Fruit fly (Drosophila melanogaster) whole organism, embryonic: ENCODE measurements around the gene slp1.

Source experiments
- Abd-B ChIP-seq: fragments of 200-800 bp; sonication (Bioruptor generic); optimal IDR thresholded peaks from 2 replicates; lab custom pipeline; 2018; ENCODE audit warnings: missing biosample characterization, mild to moderate bottlenecking, missing genetic modification characterization, moderate library complexity
- Ada2b ChIP-seq: fragments of 200-800 bp; sonication (Bioruptor generic); IDR thresholded peaks from 2 replicates; pipeline ENCODE4 v1.3.6; 2022; ENCODE audit warnings: missing biosample characterization, missing genetic modification characterization
- Asciz ChIP-seq: fragments of 200-800 bp; sonication (Bioruptor generic); optimal IDR thresholded peaks from 2 replicates; lab custom pipeline; 2017; ENCODE audit warnings: missing biosample characterization, mild to moderate bottlenecking, missing genetic modification characterization, missing genetic modification reagents
- Atf-2 ChIP-seq: fragments of 200-800 bp; sonication (Bioruptor generic); optimal IDR thresholded peaks from 2 replicates; lab custom pipeline; 2016; ENCODE audit warnings: missing biosample characterization, missing genetic modification characterization
- B-H1 ChIP-seq: fragments of 200-800 bp; sonication (Bioruptor generic); IDR thresholded peaks from 3 replicates; pipeline ENCODE4 v1.3.6; 2022; ENCODE audit warnings: missing biosample characterization, missing genetic modification characterization
- B-H2 ChIP-seq: fragments of 200-800 bp; sonication (Bioruptor generic); optimal IDR thresholded peaks from 2 replicates; lab custom pipeline; 2018; ENCODE audit warnings: missing biosample characterization, mild to moderate bottlenecking, missing genetic modification characterization
- CG12071 ChIP-seq: fragments of 200-800 bp; sonication (Bioruptor generic); optimal IDR thresholded peaks from 3 replicates; lab custom pipeline; 2018; ENCODE audit warnings: missing biosample characterization, mild to moderate bottlenecking, missing genetic modification characterization
- CG12236 ChIP-seq: fragments of 200-800 bp; sonication (Bioruptor generic); optimal IDR thresholded peaks from 2 replicates; lab custom pipeline; 2016; ENCODE audit warnings: missing biosample characterization, missing genetic modification characterization
- CG12769 ChIP-seq: fragments of 200-800 bp; sonication (Bioruptor generic); optimal IDR thresholded peaks from 2 replicates; lab custom pipeline; 2019; ENCODE audit warnings: missing biosample characterization, mild to moderate bottlenecking, missing genetic modification characterization, moderate library complexity
- CG12942 ChIP-seq: fragments of 200-800 bp; sonication (Bioruptor generic); optimal IDR thresholded peaks from 3 replicates; lab custom pipeline; 2016; ENCODE audit warnings: missing biosample characterization, missing genetic modification characterization
- CG14441 ChIP-seq: fragments of 200-800 bp; sonication (Bioruptor generic); IDR thresholded peaks from 2 replicates; pipeline ENCODE4 v1.3.6; 2022; ENCODE audit warnings: missing biosample characterization, missing genetic modification characterization
- CG14667 ChIP-seq: fragments of 200-800 bp; sonication (Bioruptor generic); IDR thresholded peaks from 2 replicates; pipeline ENCODE4 v1.3.6; 2022; ENCODE audit warnings: missing biosample characterization, missing genetic modification characterization
- CG15696 ChIP-seq: fragments of 200-800 bp; sonication (Bioruptor generic); optimal IDR thresholded peaks from 2 replicates; lab custom pipeline; 2019; ENCODE audit warnings: missing biosample characterization, mild to moderate bottlenecking, missing genetic modification characterization, moderate library complexity
- CG16813 ChIP-seq: fragments of 200-800 bp; sonication (Bioruptor generic); IDR thresholded peaks from 3 replicates; pipeline ENCODE4 v1.3.6; 2022; ENCODE audit warnings: missing biosample characterization, missing genetic modification characterization; ENCODE audit not compliant: partially characterized antibody
- CG3065 ChIP-seq: fragments of 200-800 bp; sonication (Bioruptor generic); optimal IDR thresholded peaks from 2 replicates; lab custom pipeline; 2016; ENCODE audit warnings: missing biosample characterization, missing genetic modification characterization
- CG32532 ChIP-seq: fragments of 200-800 bp; sonication (Bioruptor generic); IDR thresholded peaks from 2 replicates; pipeline ENCODE4 v1.3.6; 2022; ENCODE audit warnings: missing biosample characterization, missing genetic modification characterization
- CG4617 ChIP-seq: fragments of 200-800 bp; sonication (Bioruptor generic); optimal IDR thresholded peaks from 3 replicates; lab custom pipeline; 2016; ENCODE audit warnings: missing biosample characterization, missing genetic modification characterization, borderline replicate concordance
- CG4820 ChIP-seq: fragments of 200-800 bp; sonication (Bioruptor generic); optimal IDR thresholded peaks from 3 replicates; lab custom pipeline; 2016; ENCODE audit warnings: missing biosample characterization, missing genetic modification characterization
- CG6175 ChIP-seq: fragments of 200-800 bp; sonication (Bioruptor generic); IDR thresholded peaks from 3 replicates; pipeline ENCODE4 v1.3.6; 2022; ENCODE audit warnings: missing biosample characterization, missing genetic modification characterization
- CG7963 ChIP-seq: fragments of 200-800 bp; sonication (Bioruptor generic); IDR thresholded peaks from 3 replicates; pipeline ENCODE4 v1.3.6; 2022; ENCODE audit warnings: missing biosample characterization, missing genetic modification characterization; ENCODE audit not compliant: partially characterized antibody
- CG9817 ChIP-seq: fragments of 200-800 bp; sonication (Bioruptor generic); optimal IDR thresholded peaks from 2 replicates; lab custom pipeline; 2018; ENCODE audit warnings: missing biosample characterization, mild to moderate bottlenecking, missing genetic modification characterization, moderate library complexity
- CG9876 ChIP-seq: fragments of 200-800 bp; sonication (Bioruptor generic); optimal IDR thresholded peaks from 2 replicates; lab custom pipeline; 2016; ENCODE audit warnings: missing biosample characterization, missing genetic modification characterization
- CHES-1-like ChIP-seq: fragments of 200-800 bp; sonication (Bioruptor generic); optimal IDR thresholded peaks from 2 replicates; lab custom pipeline; 2016; ENCODE audit warnings: missing biosample characterization, missing genetic modification characterization
- E2f2 ChIP-seq: fragments of 200-800 bp; sonication (Bioruptor generic); IDR thresholded peaks from 2 replicates; pipeline ENCODE4 v1.3.6; 2022; ENCODE audit warnings: missing biosample characterization, missing genetic modification characterization
- Elba2 ChIP-seq: fragments of 200-800 bp; sonication (Bioruptor generic); optimal IDR thresholded peaks from 3 replicates; lab custom pipeline; 2016; ENCODE audit warnings: missing biosample characterization, missing genetic modification characterization
- Hr51 ChIP-seq, 2 experiments: fragments of 200-800 bp; sonication (Bioruptor generic); optimal IDR thresholded peaks; 2 replicates in 1 of 2; 3 replicates in 1 of 2; lab custom pipeline; 2016 to 2018; ENCODE audit warnings: missing biosample characterization in 2 of 2, missing genetic modification characterization in 2 of 2, mild to moderate bottlenecking in 1 of 2, moderate library complexity in 1 of 2
- Jarid2 ChIP-seq: fragments of 200-800 bp; sonication (Bioruptor generic); optimal IDR thresholded peaks from 3 replicates; lab custom pipeline; 2017; ENCODE audit warnings: mild to moderate bottlenecking, missing biosample characterization, missing genetic modification reagents, missing genetic modification characterization
- Oaz ChIP-seq: fragments of 200-800 bp; sonication (Bioruptor generic); IDR thresholded peaks from 2 replicates; pipeline ENCODE4 v1.3.6; 2022; ENCODE audit warnings: missing biosample characterization, missing genetic modification characterization
- Oli ChIP-seq: fragments of 200-800 bp; sonication (Bioruptor generic); optimal IDR thresholded peaks from 2 replicates; lab custom pipeline; 2018; ENCODE audit warnings: missing biosample characterization, mild to moderate bottlenecking, missing genetic modification characterization, moderate library complexity
- Rfx ChIP-seq: fragments of 200-800 bp; sonication (Bioruptor generic); IDR thresholded peaks from 2 replicates; pipeline ENCODE4 v1.3.6; 2022; ENCODE audit warnings: missing biosample characterization, missing genetic modification characterization
- Side ChIP-seq: fragments of 200-800 bp; sonication (Bioruptor generic); optimal IDR thresholded peaks from 2 replicates; lab custom pipeline; 2016; ENCODE audit warnings: missing biosample characterization, missing genetic modification characterization
- ab ChIP-seq: fragments of 200-800 bp; sonication (Bioruptor generic); optimal IDR thresholded peaks from 2 replicates; lab custom pipeline; 2016; ENCODE audit warnings: missing biosample characterization, missing genetic modification characterization
- ash1 ChIP-seq: fragments of 200-800 bp; sonication (Bioruptor generic); optimal IDR thresholded peaks from 2 replicates; lab custom pipeline; 2018; ENCODE audit warnings: missing biosample characterization, mild to moderate bottlenecking, missing genetic modification characterization
- bsh ChIP-seq, 2 experiments: fragments of 200-800 bp; sonication (Bioruptor generic); optimal IDR thresholded peaks; 2 replicates each; lab custom pipeline; 2017 to 2018; ENCODE audit warnings: mild to moderate bottlenecking in 2 of 2, missing biosample characterization in 2 of 2, missing genetic modification characterization in 2 of 2, moderate library complexity in 1 of 2
- dan ChIP-seq: fragments of 200-800 bp; sonication (Bioruptor generic); IDR thresholded peaks from 2 replicates; pipeline ENCODE4 v1.3.6; 2022; ENCODE audit warnings: missing biosample characterization, missing genetic modification characterization
- dimm ChIP-seq: fragments of 200-800 bp; sonication (Bioruptor generic); IDR thresholded peaks from 2 replicates; pipeline ENCODE4 v1.3.6; 2022; ENCODE audit warnings: missing biosample characterization, missing genetic modification characterization
- dysf ChIP-seq: fragments of 200-800 bp; sonication (Bioruptor generic); IDR thresholded peaks from 3 replicates; pipeline ENCODE4 v1.3.6; 2022; ENCODE audit warnings: missing biosample characterization, missing genetic modification characterization
- eve ChIP-seq, 2 experiments: fragments of >200 bp; optimal IDR thresholded peaks; 2 replicates each; lab custom pipeline; 2017; ENCODE audit warnings: missing biosample characterization in 2 of 2, missing genetic modification characterization in 2 of 2
- fd3F ChIP-seq: fragments of 200-800 bp; sonication (Bioruptor generic); optimal IDR thresholded peaks from 2 replicates; lab custom pipeline; 2018; ENCODE audit warnings: missing biosample characterization, mild to moderate bottlenecking, missing genetic modification characterization, moderate library complexity
- fd64A ChIP-seq: fragments of 200-800 bp; sonication (Bioruptor generic); optimal IDR thresholded peaks from 3 replicates; lab custom pipeline; 2018; ENCODE audit warnings: missing biosample characterization, mild to moderate bottlenecking, missing genetic modification characterization
- gce ChIP-seq: fragments of 200-800 bp; sonication (Bioruptor generic); IDR thresholded peaks from 3 replicates; pipeline ENCODE4 v1.3.6; 2022; ENCODE audit warnings: missing biosample characterization, missing genetic modification characterization
- her ChIP-seq: fragments of 200-800 bp; sonication (Bioruptor generic); optimal IDR thresholded peaks from 2 replicates; lab custom pipeline; 2016; ENCODE audit warnings: missing biosample characterization, missing genetic modification characterization
- insv ChIP-seq, 2 experiments: fragments of 200-800 bp; sonication (Bioruptor generic); optimal IDR thresholded peaks; 3 replicates each; lab custom pipeline; 2016 to 2018; ENCODE audit warnings: missing biosample characterization in 2 of 2, missing genetic modification characterization in 2 of 2
- luna ChIP-seq: fragments of 200-800 bp; sonication (Bioruptor generic); optimal IDR thresholded peaks from 2 replicates; lab custom pipeline; 2016; ENCODE audit warnings: missing biosample characterization, missing genetic modification characterization
- onecut ChIP-seq: fragments of 200-800 bp; sonication (Bioruptor generic); IDR thresholded peaks from 2 replicates; pipeline ENCODE4 v1.3.6; 2022; ENCODE audit warnings: missing biosample characterization, missing genetic modification characterization
- peb ChIP-seq: fragments of 200-800 bp; sonication (Bioruptor generic); IDR thresholded peaks from 2 replicates; pipeline ENCODE4 v1.3.6; 2022; ENCODE audit warnings: missing biosample characterization, missing genetic modification characterization
- pfk ChIP-seq: fragments of 200-800 bp; sonication (Bioruptor generic); optimal IDR thresholded peaks from 2 replicates; lab custom pipeline; 2018; ENCODE audit warnings: missing biosample characterization, mild to moderate bottlenecking, missing genetic modification characterization, moderate library complexity
- pros ChIP-seq: fragments of 200-800 bp; sonication (Bioruptor generic); optimal IDR thresholded peaks from 3 replicates; lab custom pipeline; 2019; ENCODE audit warnings: missing biosample characterization, mild to moderate bottlenecking, missing genetic modification characterization, moderate library complexity
- sima ChIP-seq: fragments of 200-800 bp; sonication (Bioruptor generic); optimal IDR thresholded peaks from 2 replicates; lab custom pipeline; 2016; ENCODE audit warnings: missing biosample characterization, missing genetic modification characterization
- sob ChIP-seq: fragments of 200-800 bp; sonication (Bioruptor generic); IDR thresholded peaks from 2 replicates; pipeline ENCODE4 v1.3.6; 2022; ENCODE audit warnings: missing biosample characterization, missing genetic modification characterization
- tio ChIP-seq: fragments of 200-800 bp; sonication (Bioruptor generic); optimal IDR thresholded peaks from 2 replicates; lab custom pipeline; 2017; ENCODE audit warnings: missing biosample characterization, missing genetic modification characterization, inconsistent platforms
- z ChIP-seq: fragments of 200-800 bp; sonication (Bioruptor generic); IDR thresholded peaks from 3 replicates; pipeline ENCODE4 v1.3.6; 2022; ENCODE audit warnings: missing biosample characterization, missing genetic modification characterization

slp1 gene

dm6 chr2L:3861388-3861787 lies 35.9 kb downstream of the slp1 start (continued):
- TF ChIP-seq Atf-2 (GFP tag; lab: Kevin White, UChicago) (peak; percentile 60), Side (GFP tag; lab: Kevin White, UChicago) (peak; percentile 47), CG15696 (tag; lab: Kevin White, UChicago) (peak; percentile 93), fd3F (GFP tag; lab: Kevin White, UChicago) (no peak), CG3065 (peak; percentile 2), CG14441 (no peak), Asciz (GFP tag; lab: Kevin White, UChicago) (no peak), CG12942 (peak; percentile 0), ab (GFP tag; lab: Kevin White, UChicago) (no peak), gce (GFP tag; lab: Robert Waterston, UW) (no peak), Rfx (GFP tag; lab: Robert Waterston, UW) (no peak), CHES-1-like (peak; percentile 17), dimm (GFP tag; lab: Robert Waterston, UW) (no peak), B-H2 (no peak), CG16813 (no peak), pros (GFP tag; lab: Kevin White, UChicago) (peak; percentile 55), CG9876 (GFP tag; lab: Kevin White, UChicago) (no peak), E2f2 (GFP tag; lab: Robert Waterston, UW) (no peak), eve (GFP tag; optimal IDR thresholded peaks at IDR 0.05; lab: Kevin White, UChicago) (peak in 1 of 2 experiments; percentile 86), CG32532 (no peak), B-H1 (GFP tag; lab: Robert Waterston, UW) (no peak), Abd-B (GFP tag; lab: Kevin White, UChicago) (peak; percentile 5), z (no peak), her (GFP tag; lab: Kevin White, UChicago) (no peak), bsh (GFP tag; optimal IDR thresholded peaks at IDR 0.05; lab: Kevin White, UChicago) (peak in 1 of 2 experiments; percentile 40), Jarid2 (GFP tag; lab: Kevin White, UChicago) (no peak), Elba2 (GFP tag; lab: Kevin White, UChicago) (peak; percentile 58), Oli (tag; lab: Kevin White, UChicago) (no peak), peb (GFP tag; lab: Robert Waterston, UW) (no peak), Oaz (GFP tag; lab: Robert Waterston, UW) (no peak), luna (GFP tag; lab: Kevin White, UChicago) (no peak), CG6175 (GFP tag; lab: Robert Waterston, UW) (no peak), tio (no peak), CG4820 (GFP tag; lab: Kevin White, UChicago) (peak; percentile 30), CG12769 (tag; lab: Kevin White, UChicago) (no peak), ash1 (GFP tag; lab: Kevin White, UChicago) (no peak), Hr51 (GFP tag; optimal IDR thresholded peaks at IDR 0.05; lab: Kevin White, UChicago) (peak in 1 of 2 experiments; percentile 54), pfk (GFP tag; lab: Kevin White, UChicago) (no peak), CG4617 (GFP tag; lab: Kevin White, UChicago) (no peak), CG7963 (GFP tag; lab: Robert Waterston, UW) (no peak), CG14667 (GFP tag; lab: Robert Waterston, UW) (no peak), sob (GFP tag; lab: Robert Waterston, UW) (no peak), dysf (GFP tag; lab: Robert Waterston, UW) (no peak), dan (GFP tag; lab: Robert Waterston, UW) (peak; percentile 27; the same call in 1 of the 2 replicates), Ada2b (no peak), CG9817 (tag; lab: Kevin White, UChicago) (no peak), insv (GFP tag; optimal IDR thresholded peaks at IDR 0.05; lab: Kevin White, UChicago) (no peak), CG12071 (GFP tag; lab: Kevin White, UChicago) (no peak), CG12236 (GFP tag; lab: Kevin White, UChicago) (no peak), onecut (peak; percentile 31; the same call in 1 of the 2 replicates), sima (GFP tag; lab: Kevin White, UChicago) (no peak), fd64A (GFP tag; lab: Kevin White, UChicago) (no peak)
